Fruit fly (Drosophila melanogaster): Measurements from ENCODE around the gene Atg4b.

The Atg4b gene

DNA sequence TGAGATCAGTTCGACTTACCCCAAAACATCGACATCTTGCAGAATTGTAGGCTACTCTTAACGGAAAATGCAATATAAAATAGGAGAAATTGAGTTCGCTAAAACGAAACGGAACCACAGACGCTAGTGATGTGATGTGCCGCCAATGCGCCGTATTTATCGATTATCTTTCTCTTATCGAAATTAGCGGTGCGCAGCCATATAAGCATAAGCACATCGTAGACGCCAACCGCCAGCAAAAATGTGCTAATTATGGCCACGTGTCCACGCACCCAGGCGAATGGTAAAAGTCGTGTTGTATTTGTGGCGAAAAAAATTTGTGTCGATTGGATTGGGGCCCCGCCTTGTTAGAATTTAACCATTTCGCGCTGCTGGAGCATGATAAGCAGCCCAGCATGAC is 23.7 kb downstream of the Atg4b start, which contains the start of the genes Fkbp39 and Cyfip (continued):
- TF ChIP-seq CG11085 (GFP tag; IDR thresholded peaks at IDR 0.05) (no peak), cwo (GFP tag; optimal IDR thresholded peaks at IDR 0.05) (no peak), Hr78 (GFP tag; optimal IDR thresholded peaks at IDR 0.05) (no peak), tx (GFP tag; optimal IDR thresholded peaks at IDR 0.05) (peak; percentile 59), oc (tag; optimal IDR thresholded peaks at IDR 0.05) (no peak), NC2β (GFP tag; optimal IDR thresholded peaks at IDR 0.05) (peak; percentile 80), Med (GFP tag) (peak; percentile 98), psq (GFP tag; optimal IDR thresholded peaks at IDR 0.05) (no peak), D19B (GFP tag; optimal IDR thresholded peaks at IDR 0.05) (no peak), btn (GFP tag; optimal IDR thresholded peaks at IDR 0.05) (no peak), Ada2b (GFP tag; IDR thresholded peaks at IDR 0.05) (no peak), NK7.1 (GFP tag; optimal IDR thresholded peaks at IDR 0.05) (no peak), Sox100B (GFP tag; optimal IDR thresholded peaks at IDR 0.05) (no peak), Aef1 (GFP tag; IDR thresholded peaks at IDR 0.05) (peak; percentile 83), ase (GFP tag; IDR thresholded peaks at IDR 0.05) (0 out of 3 replicates have a peak, but pooled peaks have one; percentile 27), CG6689 (GFP tag; IDR thresholded peaks at IDR 0.05) (no peak), ci (GFP tag; IDR thresholded peaks at IDR 0.05) (peak; percentile 67; the same call in 2 of the 3 replicates), cas (GFP tag; IDR thresholded peaks at IDR 0.05) (no peak; the same call in 1 of the 2 replicates), amos (GFP tag; IDR thresholded peaks at IDR 0.05; ENCODE audit: partially characterized antibody) (peak; percentile 77; the same call in 1 of the 2 replicates), Max (GFP tag; optimal IDR thresholded peaks at IDR 0.05) (peak; percentile 54), CG6813 (GFP tag; optimal IDR thresholded peaks at IDR 0.05) (no peak), Hmx (GFP tag; optimal IDR thresholded peaks at IDR 0.05) (no peak), pzg (GFP tag; optimal IDR thresholded peaks at IDR 0.05) (peak; percentile 100), prd (optimal IDR thresholded peaks at IDR 0.05) (no peak), prd (GFP tag; IDR thresholded peaks at IDR 0.05) (peak; percentile 46; the same call in 2 of the 3 replicates), D19A (tag; optimal IDR thresholded peaks at IDR 0.05) (no peak), CG2120 (GFP tag; optimal IDR thresholded peaks at IDR 0.05) (peak; percentile 71), chinmo (GFP tag; IDR thresholded peaks at IDR 0.05; ENCODE audit: partially characterized antibody) (0 out of 4 replicates have a peak, but pooled peaks have one; percentile 65), CoRest (tag; optimal IDR thresholded peaks at IDR 0.05) (peak; percentile 13), CG1529 (GFP tag; optimal IDR thresholded peaks at IDR 0.05) (no peak), phol (tag; optimal IDR thresholded peaks at IDR 0.05) (peak; percentile 83), CG33213 (GFP tag; optimal IDR thresholded peaks at IDR 0.05) (peak; percentile 70), CG7928 (GFP tag; optimal IDR thresholded peaks at IDR 0.05) (peak; percentile 38), CG2875 (GFP tag; optimal IDR thresholded peaks at IDR 0.05) (no peak), CG18476 (GFP tag; optimal IDR thresholded peaks at IDR 0.05) (no peak), CG18262 (tag; optimal IDR thresholded peaks at IDR 0.05) (no peak), E2f2 (GFP tag; IDR thresholded peaks at IDR 0.05) (peak; percentile 78), ATbp (GFP tag; optimal IDR thresholded peaks at IDR 0.05) (no peak), BEAF-32 (GFP tag; optimal IDR thresholded peaks at IDR 0.05) (peak; percentile 82), otp (GFP tag; IDR thresholded peaks at IDR 0.05) (no peak), CG9817 (tag; optimal IDR thresholded peaks at IDR 0.05) (peak; percentile 20), ap (GFP tag; IDR thresholded peaks at IDR 0.05) (no peak), CG10565 (GFP tag; optimal IDR thresholded peaks at IDR 0.05) (no peak), schlank (tag; optimal IDR thresholded peaks at IDR 0.05) (no peak), CG10321 (GFP tag; IDR thresholded peaks at IDR 0.05) (no peak), CG11723 (GFP tag; optimal IDR thresholded peaks at IDR 0.05) (no peak), Side (GFP tag; optimal IDR thresholded peaks at IDR 0.05) (peak; percentile 67), D (optimal IDR thresholded peaks at IDR 0.05) (peak; percentile 57), D (GFP tag; optimal IDR thresholded peaks at IDR 0.05) (no peak), CG3163 (GFP tag; optimal IDR thresholded peaks at IDR 0.05) (peak; percentile 39), CG31388 (GFP tag; optimal IDR thresholded peaks at IDR 0.05) (no peak)
